Worm (Caenorhabditis elegans): ENCODE data around the gene cuc-1.

ce11 chrIII:7892333-7892732 is 31.5 kb upstream of the cuc-1 start:
- TF ChIP-seq ama-1 (optimal IDR thresholded peaks at IDR 0.05) (no peak), flt-1 (GFP tag; IDR thresholded peaks at IDR 0.05) (no peak), scrt-1 (GFP tag; IDR thresholded peaks at IDR 0.05) (no peak), B0310.2 (tag; optimal IDR thresholded peaks at IDR 0.05) (no peak), aly-1 (tag; optimal IDR thresholded peaks at IDR 0.05) (no peak), hnd-1 (tag; optimal IDR thresholded peaks at IDR 0.05) (no peak), ceh-13 (GFP tag; optimal IDR thresholded peaks at IDR 0.05) (no peak), sea-1 (GFP tag; conservative IDR thresholded peaks at IDR 0.05) (no peak), pes-1 (GFP tag; IDR thresholded peaks at IDR 0.05) (no peak), ceh-36 (tag; optimal IDR thresholded peaks at IDR 0.05) (no peak), ets-7 (tag; optimal IDR thresholded peaks at IDR 0.05) (no peak)
